Fruit fly (Drosophila melanogaster): ENCODE data around the gene CG34299.

CG34299 gene

dm6 chr3R:30248565-30248964, 818 bp upstream of the CG34299 start (continued):
- TF ChIP-seq CG3281 (GFP tag; optimal IDR thresholded peaks at IDR 0.05) (no peak), chinmo (GFP tag; IDR thresholded peaks at IDR 0.05; ENCODE audit: partially characterized antibody) (peak; percentile 43; the same call in 1 of the 4 replicates), MBD-R2 (GFP tag; IDR thresholded peaks at IDR 0.05) (no peak), sc (optimal IDR thresholded peaks at IDR 0.05) (no peak), sc (GFP tag; optimal IDR thresholded peaks at IDR 0.05) (no peak), onecut (GFP tag; IDR thresholded peaks at IDR 0.05) (no peak), p53 (GFP tag; optimal IDR thresholded peaks at IDR 0.05) (no peak), CG14860 (GFP tag; IDR thresholded peaks at IDR 0.05; ENCODE audit: partially characterized antibody) (peak; percentile 88), ttk (GFP tag; IDR thresholded peaks at IDR 0.05) (no peak), CG12236 (GFP tag; optimal IDR thresholded peaks at IDR 0.05) (no peak), PHDP (tag; optimal IDR thresholded peaks at IDR 0.05) (no peak), CG3163 (GFP tag; optimal IDR thresholded peaks at IDR 0.05) (no peak), Dip2 (GFP tag; IDR thresholded peaks at IDR 0.05) (no peak), CG10979 (tag; optimal IDR thresholded peaks at IDR 0.05) (no peak), Stat92E (GFP tag; optimal IDR thresholded peaks at IDR 0.05) (no peak), zf30C (GFP tag; optimal IDR thresholded peaks at IDR 0.05) (no peak), CG6765 (GFP tag; optimal IDR thresholded peaks at IDR 0.05) (no peak), Trl (optimal IDR thresholded peaks at IDR 0.05) (no peak), Trl (GFP tag; optimal IDR thresholded peaks at IDR 0.05) (no peak), Dbx (GFP tag; IDR thresholded peaks at IDR 0.05) (no peak), CG7271 (tag; optimal IDR thresholded peaks at IDR 0.05) (no peak), Taf1 (GFP tag; IDR thresholded peaks at IDR 0.05) (no peak), tgo (GFP tag; IDR thresholded peaks at IDR 0.05) (no peak), Xbp1 (GFP tag; optimal IDR thresholded peaks at IDR 0.05) (no peak), CG4360 (GFP tag; IDR thresholded peaks at IDR 0.05) (0 out of 2 replicates have a peak, but pooled peaks have one; percentile 20), CG11456 (GFP tag; IDR thresholded peaks at IDR 0.05) (no peak), sisA (GFP tag; IDR thresholded peaks at IDR 0.05) (no peak), Oaz (GFP tag; IDR thresholded peaks at IDR 0.05) (no peak), CG31388 (GFP tag; optimal IDR thresholded peaks at IDR 0.05) (no peak), Ets65A (GFP tag) (no peak), CG5953 (GFP tag; IDR thresholded peaks at IDR 0.05) (no peak), CG15696 (tag; optimal IDR thresholded peaks at IDR 0.05) (no peak), CG15073 (GFP tag; optimal IDR thresholded peaks at IDR 0.05) (no peak), CG10654 (GFP tag; optimal IDR thresholded peaks at IDR 0.05) (no peak), MESR4 (GFP tag; optimal IDR thresholded peaks at IDR 0.05) (no peak), CG13894 (tag; optimal IDR thresholded peaks at IDR 0.05) (no peak), tin (GFP tag; optimal IDR thresholded peaks at IDR 0.05) (no peak), CG34224 (GFP tag; IDR thresholded peaks at IDR 0.05; ENCODE audit: partially characterized antibody) (peak; percentile 34; the same call in 2 of the 3 replicates), CG7987 (GFP tag; optimal IDR thresholded peaks at IDR 0.05) (no peak), tll (GFP tag; optimal IDR thresholded peaks at IDR 0.05) (no peak), Hr39 (optimal IDR thresholded peaks at IDR 0.05) (no peak), CoRest (tag; optimal IDR thresholded peaks at IDR 0.05) (no peak), B-H2 (GFP tag; optimal IDR thresholded peaks at IDR 0.05) (no peak), Gug (GFP tag; IDR thresholded peaks at IDR 0.05) (0 out of 4 replicates have a peak, but pooled peaks have one; percentile 10), CG4328 (GFP tag; optimal IDR thresholded peaks at IDR 0.05) (no peak), Usf (GFP tag; optimal IDR thresholded peaks at IDR 0.05) (no peak), CG11504 (tag; optimal IDR thresholded peaks at IDR 0.05) (peak; percentile 22), Sox100B (GFP tag; optimal IDR thresholded peaks at IDR 0.05) (no peak), CG33213 (GFP tag; optimal IDR thresholded peaks at IDR 0.05) (no peak), zen2 (GFP tag; IDR thresholded peaks at IDR 0.05; ENCODE audit: partially characterized antibody) (peak; percentile 62; the same call in 2 of the 3 replicates), Asciz (GFP tag; optimal IDR thresholded peaks at IDR 0.05) (no peak), zen (tag; optimal IDR thresholded peaks at IDR 0.05) (no peak)

All from whole organism, embryonic.